Fruit fly (Drosophila melanogaster): ENCODE measurements around the gene Gal.

Gal gene

dm6 chr2L:5971093-5971808 is 35.4 kb downstream of the Gal start:
- TF ChIP-seq Rel (GFP tag; optimal IDR thresholded peaks at IDR 0.05) = no peak
- TF ChIP-seq Rel (tag; optimal IDR thresholded peaks at IDR 0.05) = peak; percentile 33
- TF ChIP-seq brk (GFP tag; optimal IDR thresholded peaks at IDR 0.05) = peak; percentile 51
- peak; percentile 39 for TF ChIP-seq h (GFP tag; optimal IDR thresholded peaks at IDR 0.05)
- no peak for TF ChIP-seq HLH106 (tag; optimal IDR thresholded peaks at IDR 0.05)
- no peak for TF ChIP-seq CG32264 (GFP tag; optimal IDR thresholded peaks at IDR 0.05)
- TF ChIP-seq ey (GFP tag; optimal IDR thresholded peaks at IDR 0.05) = no peak
- no peak for TF ChIP-seq dl (GFP tag; optimal IDR thresholded peaks at IDR 0.05; ENCODE audit: insufficient read depth in 1 of 2, partially characterized antibody in 2 of 2)
- TF ChIP-seq dsf (GFP tag; optimal IDR thresholded peaks at IDR 0.05; ENCODE audit: borderline replicate concordance) = no peak
- TF ChIP-seq Mio (GFP tag; optimal IDR thresholded peaks at IDR 0.05) = no peak

- TF ChIP-seq Rel (GFP tag; optimal IDR thresholded peaks at IDR 0.05) = no peak
- no peak for TF ChIP-seq Rel (tag; optimal IDR thresholded peaks at IDR 0.05)
- TF ChIP-seq dl (GFP tag; optimal IDR thresholded peaks at IDR 0.05; ENCODE audit: insufficient read depth in 1 of 2, partially characterized antibody in 2 of 2) = no peak
- TF ChIP-seq pan (optimal IDR thresholded peaks at IDR 0.05) = no peak
- TF ChIP-seq Hr83 (GFP tag; optimal IDR thresholded peaks at IDR 0.05; ENCODE audit: poor library complexity, severe bottlenecking) = no peak
- TF ChIP-seq Mio (GFP tag; optimal IDR thresholded peaks at IDR 0.05) = no peak
- no peak for TF ChIP-seq CG9705 (GFP tag; optimal IDR thresholded peaks at IDR 0.05)
- TF ChIP-seq CG32264 (GFP tag; optimal IDR thresholded peaks at IDR 0.05) = no peak
- no peak for TF ChIP-seq Dfd (GFP tag; optimal IDR thresholded peaks at IDR 0.05)
- no peak for TF ChIP-seq psq (GFP tag; optimal IDR thresholded peaks at IDR 0.05)
- no peak for TF ChIP-seq ey (GFP tag; optimal IDR thresholded peaks at IDR 0.05)
These were observed 37.1 kb downstream of the Gal start, which contains the start of gene Ucp4B for dm6 chr2L:5969559-5969958. TSS of gene Ucp4B (plus strand) at chr2L:5969859.

dm6 chr2L:5967702-5968616 is 38.7 kb downstream of the Gal start, which contains the start of the genes CG13992 and Ucp4C:
TSS of gene CG13992 (minus strand) at chr2L:5967752.
TSS of gene Ucp4C (plus strand) at chr2L:5968566.
- TF ChIP-seq OdsH (GFP tag; optimal IDR thresholded peaks at IDR 0.05) (no peak), woc (GFP tag; optimal IDR thresholded peaks at IDR 0.05) (no peak), Rel (GFP tag; optimal IDR thresholded peaks at IDR 0.05) (no peak), Rel (tag; optimal IDR thresholded peaks at IDR 0.05) (no peak), CG32264 (GFP tag; optimal IDR thresholded peaks at IDR 0.05) (no peak), dsf (GFP tag; optimal IDR thresholded peaks at IDR 0.05; ENCODE audit: borderline replicate concordance) (no peak), brk (GFP tag; optimal IDR thresholded peaks at IDR 0.05) (no peak), h (GFP tag; optimal IDR thresholded peaks at IDR 0.05) (no peak), fru (GFP tag; optimal IDR thresholded peaks at IDR 0.05) (no peak), rgr (GFP tag; optimal IDR thresholded peaks at IDR 0.05) (no peak), br (GFP tag; optimal IDR thresholded peaks at IDR 0.05) (no peak), psq (GFP tag; optimal IDR thresholded peaks at IDR 0.05) (no peak), dmrt93B (GFP tag; optimal IDR thresholded peaks at IDR 0.05) (no peak), Vsx2 (GFP tag; optimal IDR thresholded peaks at IDR 0.05; ENCODE audit: partially characterized antibody) (no peak), Dif (GFP tag; optimal IDR thresholded peaks at IDR 0.05; ENCODE audit: partially characterized antibody) (no peak)

- TF ChIP-seq dl (GFP tag; optimal IDR thresholded peaks at IDR 0.05; ENCODE audit: insufficient read depth in 1 of 2, partially characterized antibody in 2 of 2) = no peak
These were observed 41.8 kb downstream of the Gal start, which contains the start of gene psd for dm6 chr2L:5964851-5965250. TSS of gene psd (minus strand) at chr2L:5964951.

dm6 chr2L:5964211-5964610 is 42.4 kb downstream of the Gal start:
- TF ChIP-seq Dif (GFP tag; optimal IDR thresholded peaks at IDR 0.05; ENCODE audit: partially characterized antibody) (no peak), br (GFP tag; optimal IDR thresholded peaks at IDR 0.05) (no peak), pan (optimal IDR thresholded peaks at IDR 0.05) (no peak), ey (GFP tag; optimal IDR thresholded peaks at IDR 0.05) (no peak), sv (GFP tag; optimal IDR thresholded peaks at IDR 0.05) (no peak), CG32264 (GFP tag; optimal IDR thresholded peaks at IDR 0.05) (no peak), lola (GFP tag; optimal IDR thresholded peaks at IDR 0.05) (no peak), woc (GFP tag; optimal IDR thresholded peaks at IDR 0.05) (no peak), Abd-B (GFP tag; optimal IDR thresholded peaks at IDR 0.05) (no peak), Myc (optimal IDR thresholded peaks at IDR 0.05) (no peak), h (GFP tag; optimal IDR thresholded peaks at IDR 0.05) (no peak), brk (GFP tag; optimal IDR thresholded peaks at IDR 0.05) (no peak), sage (GFP tag; optimal IDR thresholded peaks at IDR 0.05) (no peak), fru (GFP tag; optimal IDR thresholded peaks at IDR 0.05) (no peak), N (GFP tag; optimal IDR thresholded peaks at IDR 0.05) (no peak), dsf (GFP tag; optimal IDR thresholded peaks at IDR 0.05; ENCODE audit: borderline replicate concordance) (no peak), dmrt93B (GFP tag; optimal IDR thresholded peaks at IDR 0.05) (no peak), HLH106 (tag; optimal IDR thresholded peaks at IDR 0.05) (no peak)
